Worm (Caenorhabditis elegans): Measurements from ENCODE around the gene F22B7.3.

DNA sequence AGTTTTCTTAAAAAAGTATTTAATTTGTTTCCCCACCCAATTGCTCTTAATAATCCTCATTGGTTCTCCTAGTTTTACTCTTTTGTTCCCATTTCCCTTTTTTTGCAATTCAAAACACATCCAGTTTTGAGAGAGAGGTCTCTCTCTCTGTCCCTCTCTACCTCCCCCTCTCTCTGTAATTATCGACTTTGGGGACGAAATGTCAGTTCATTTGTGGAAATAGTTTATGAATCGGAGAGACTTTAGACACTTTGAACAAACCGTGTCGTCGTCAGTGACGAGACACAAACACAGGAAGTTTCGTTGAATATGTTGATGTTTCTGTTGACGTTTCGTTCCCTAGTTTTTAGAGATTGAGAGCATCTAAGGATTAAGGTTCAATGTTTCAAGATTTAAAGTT is 14.5 kb downstream of the F22B7.3 start:
- TF ChIP-seq tbx-8 (GFP tag; optimal IDR thresholded peaks at IDR 0.05): no peak
- no peak for TF ChIP-seq ztf-11 (tag; optimal IDR thresholded peaks at IDR 0.05)
- TF ChIP-seq nhr-28 (tag; optimal IDR thresholded peaks at IDR 0.05): no peak
- no peak for TF ChIP-seq lin-13 (tag; optimal IDR thresholded peaks at IDR 0.05)
- no peak for TF ChIP-seq unc-62 (GFP tag; optimal IDR thresholded peaks at IDR 0.05)
- TF ChIP-seq ceh-43 (GFP tag; optimal IDR thresholded peaks at IDR 0.05): no peak
- TF ChIP-seq ces-1 (GFP tag; optimal IDR thresholded peaks at IDR 0.05): no peak
- no peak for TF ChIP-seq mep-1 (tag; optimal IDR thresholded peaks at IDR 0.05)
- no peak for TF ChIP-seq nhr-237 (tag; optimal IDR thresholded peaks at IDR 0.05)
- TF ChIP-seq lsy-2 (tag; optimal IDR thresholded peaks at IDR 0.05): no peak
- no peak for TF ChIP-seq elt-1 (tag; optimal IDR thresholded peaks at IDR 0.05; ENCODE audit: borderline replicate concordance, insufficient read depth)
- TF ChIP-seq hlh-1 (tag; optimal IDR thresholded peaks at IDR 0.05): no peak
